Worm (Caenorhabditis elegans): ENCODE data around the gene T04C9.2.

T04C9.2 gene

ce11 chrIII:6011310-6011709, 19.6 kb downstream of the T04C9.2 start:
- no peak for TF ChIP-seq ztf-11 (tag; optimal IDR thresholded peaks at IDR 0.05)
- no peak for TF ChIP-seq mab-5 (tag; optimal IDR thresholded peaks at IDR 0.05)
- no peak for TF ChIP-seq drap-1 (GFP tag; optimal IDR thresholded peaks at IDR 0.05)
- no peak for TF ChIP-seq nhr-2 (tag; optimal IDR thresholded peaks at IDR 0.05)
- no peak for TF ChIP-seq cnd-1 (tag; optimal IDR thresholded peaks at IDR 0.05)
- TF ChIP-seq ceh-43 (GFP tag; optimal IDR thresholded peaks at IDR 0.05), result no peak

DNA sequence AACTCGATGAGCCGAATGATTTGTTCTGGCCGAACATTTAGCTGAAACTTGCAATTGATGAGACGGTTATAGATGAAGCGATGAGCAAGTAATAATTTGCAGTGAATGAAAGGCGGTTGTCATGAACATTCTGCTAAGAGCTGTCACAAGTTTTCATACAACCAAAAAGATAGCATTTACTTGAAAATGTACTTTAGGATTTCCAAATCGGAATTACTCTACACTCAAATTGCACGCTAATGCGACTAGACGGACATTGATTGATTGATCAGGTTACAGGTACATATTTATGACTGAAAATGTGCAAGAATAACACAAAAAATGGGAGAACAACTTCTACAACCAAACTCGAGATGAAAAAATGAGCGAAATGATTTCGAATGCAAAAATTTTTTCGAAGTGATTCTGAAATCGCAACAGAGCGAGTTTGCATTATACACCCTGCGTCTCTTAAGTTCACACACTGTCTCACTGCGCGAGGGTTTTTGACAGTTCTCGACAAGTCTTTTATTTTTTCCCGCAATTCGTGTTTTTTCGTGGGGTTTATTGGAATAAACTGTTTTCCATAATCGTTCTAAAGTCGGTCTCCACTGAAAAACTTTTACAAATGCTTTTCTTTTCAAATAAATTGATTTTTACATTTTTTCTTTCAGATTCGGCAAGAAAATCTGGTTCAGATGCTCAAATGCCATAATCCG, 28.0 kb downstream of the T04C9.2 start, which contains the start of the genes npp-10 and cyk-3:
npp-10 (minus strand) TSS at position 51 of the 698 bp plus-strand sequence.
cyk-3 (plus strand) TSS at position 648 of the 698 bp plus-strand sequence.
- no peak for TF ChIP-seq sem-2 (GFP tag; optimal IDR thresholded peaks at IDR 0.05)
- peak; percentile 72 for TF ChIP-seq mep-1 (tag; optimal IDR thresholded peaks at IDR 0.05)
- no peak for TF ChIP-seq nhr-12 (tag; optimal IDR thresholded peaks at IDR 0.05)
- no peak for TF ChIP-seq ceh-83 (GFP tag; optimal IDR thresholded peaks at IDR 0.05)
- no peak for TF ChIP-seq lin-13 (tag; optimal IDR thresholded peaks at IDR 0.05)
- TF ChIP-seq tbx-8 (GFP tag; optimal IDR thresholded peaks at IDR 0.05), result no peak
- TF ChIP-seq lin-32 (GFP tag; optimal IDR thresholded peaks at IDR 0.05), result no peak
- peak; percentile 70 for TF ChIP-seq nhr-2 (tag; optimal IDR thresholded peaks at IDR 0.05)
- no peak for TF ChIP-seq unc-120 (tag; optimal IDR thresholded peaks at IDR 0.05; ENCODE audit: poor library complexity, severe bottlenecking)
- TF ChIP-seq nhr-76 (tag; optimal IDR thresholded peaks at IDR 0.05), result no peak

DNA sequence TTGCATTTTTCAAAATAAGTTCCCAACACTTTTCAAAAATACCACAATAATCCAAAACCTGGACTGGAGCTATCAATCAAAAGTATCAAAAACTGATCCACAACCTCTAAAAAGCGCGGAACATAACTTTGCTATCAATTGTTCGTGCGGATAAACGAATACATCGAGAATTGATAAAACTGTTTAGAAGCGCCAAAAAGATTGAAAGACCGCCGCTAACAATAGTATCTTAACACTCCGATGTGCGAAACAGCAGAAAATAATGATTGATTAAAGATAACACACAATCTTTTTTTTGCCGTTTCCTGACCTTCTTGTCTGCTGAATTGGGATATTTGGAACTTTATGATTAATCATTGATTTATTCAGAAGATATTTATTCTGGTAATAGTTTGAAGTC, 36.8 kb downstream of the T04C9.2 start, which contains the start of gene tbx-7:
tbx-7 (minus strand) TSS at position 101 of the 400 bp plus-strand sequence.
- TF ChIP-seq nhr-2 (tag; optimal IDR thresholded peaks at IDR 0.05) (no peak), nhr-76 (tag; optimal IDR thresholded peaks at IDR 0.05) (no peak), cnd-1 (tag; optimal IDR thresholded peaks at IDR 0.05) (no peak), sem-2 (GFP tag; optimal IDR thresholded peaks at IDR 0.05) (no peak), mep-1 (tag; optimal IDR thresholded peaks at IDR 0.05) (no peak), ztf-11 (tag; optimal IDR thresholded peaks at IDR 0.05) (no peak), lsy-2 (tag; optimal IDR thresholded peaks at IDR 0.05) (no peak)

ce11 chrIII:6030483-6030882, 38.8 kb downstream of the T04C9.2 start, which contains the start of gene ZK328.6:
ZK328.6 (minus strand) TSS chrIII:6030583.
- TF ChIP-seq mep-1 (tag; optimal IDR thresholded peaks at IDR 0.05) (no peak), pha-4 (tag; optimal IDR thresholded peaks at IDR 0.05) (no peak), cnd-1 (tag; optimal IDR thresholded peaks at IDR 0.05) (no peak), mls-2 (tag; optimal IDR thresholded peaks at IDR 0.05) (no peak), lin-32 (GFP tag; optimal IDR thresholded peaks at IDR 0.05) (no peak), nhr-2 (tag; optimal IDR thresholded peaks at IDR 0.05) (no peak), tbx-8 (GFP tag; optimal IDR thresholded peaks at IDR 0.05) (no peak)

ce11 chrIII:6039370-6039769, 47.7 kb downstream of the T04C9.2 start, which contains the start of gene ift-139:
ift-139 (minus strand) TSS chrIII:6039470.
- no peak for TF ChIP-seq lin-13 (tag; optimal IDR thresholded peaks at IDR 0.05)

Measured in whole organism, mixed stage, embryonic.